Worm (Caenorhabditis elegans): ENCODE results near the gene irld-26.

DNA sequence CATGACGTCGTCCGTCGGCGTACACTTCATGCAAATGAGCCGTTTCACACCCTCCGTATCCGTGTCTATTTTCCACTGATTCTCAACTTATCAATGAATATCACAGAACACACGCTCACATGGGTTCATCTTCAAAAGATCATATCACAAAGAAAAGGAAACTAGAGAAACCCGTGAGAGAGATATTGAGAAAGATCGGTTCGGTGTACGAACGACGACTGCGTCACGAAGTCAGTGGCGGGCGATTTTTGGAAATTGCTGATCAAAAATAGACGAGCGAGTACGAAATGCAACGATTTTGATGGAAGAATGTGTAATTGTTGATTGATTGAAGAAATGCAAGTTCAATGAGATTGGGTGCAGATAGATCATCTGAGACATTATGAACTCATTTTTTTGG lies 8.3 kb downstream of the irld-26 start:
- TF ChIP-seq zim-3 (tag; optimal IDR thresholded peaks at IDR 0.05) (no peak), C06A6.2 (GFP tag; conservative IDR thresholded peaks at IDR 0.05) (peak; percentile 58; the same call in 1 of the 2 replicates), F10E7.11 (tag; optimal IDR thresholded peaks at IDR 0.05) (no peak), snpc-3.4 (tag; optimal IDR thresholded peaks at IDR 0.05) (no peak), hmg-20 (GFP tag; IDR thresholded peaks at IDR 0.05) (no peak), ama-1 (optimal IDR thresholded peaks at IDR 0.05) (no peak), ama-1 (GFP tag; optimal IDR thresholded peaks at IDR 0.05) (no peak), unc-62 (GFP tag; optimal IDR thresholded peaks at IDR 0.05) (no peak), zfh-2 (GFP tag; conservative IDR thresholded peaks at IDR 0.05) (no peak), T26A5.8 (tag; optimal IDR thresholded peaks at IDR 0.05) (no peak), C17E4.6 (GFP tag; IDR thresholded peaks at IDR 0.05) (no peak), mel-28 (tag; optimal IDR thresholded peaks at IDR 0.05; ENCODE audit: borderline replicate concordance) (no peak), ets-4 (GFP tag; optimal IDR thresholded peaks at IDR 0.05) (no peak)

Measured in whole organism, young adult.